Fruit fly (Drosophila melanogaster): ENCODE data around the gene CG31266.

The CG31266 gene

DNA sequence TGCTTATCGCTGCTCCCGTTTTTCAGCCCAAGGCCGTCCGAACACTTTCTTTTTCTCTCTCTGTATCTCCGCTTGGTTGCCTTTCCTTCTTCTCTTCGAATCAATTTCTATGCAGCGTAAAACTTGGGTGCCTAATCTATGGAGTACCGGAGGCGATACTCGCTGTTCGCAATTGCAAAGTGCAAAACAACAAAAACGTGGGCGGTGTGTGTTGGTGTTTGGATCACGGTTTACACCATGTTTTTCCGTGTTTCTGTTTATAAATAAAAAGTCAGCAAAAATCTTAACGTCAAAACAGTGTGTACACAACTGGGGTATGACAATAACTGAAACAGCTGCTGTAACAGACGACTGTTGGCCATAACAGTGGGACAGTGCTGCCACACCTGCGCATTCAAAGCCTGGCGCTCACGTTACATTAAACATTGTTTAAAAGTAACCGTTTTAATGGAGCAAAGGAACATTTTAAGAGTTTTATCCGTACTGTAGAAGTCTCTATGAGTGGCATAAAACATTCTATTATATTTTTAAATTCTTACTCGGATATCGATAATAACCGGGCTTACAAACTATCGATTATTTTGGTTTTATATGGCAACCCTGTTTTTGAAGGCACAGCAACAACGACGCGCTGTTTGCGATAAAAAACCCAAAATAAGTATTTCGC is 16.8 kb downstream of the CG31266 start, which contains the start of the genes m-cup and Det (continued):
- TF ChIP-seq Blimp-1 (GFP tag; optimal IDR thresholded peaks at IDR 0.05) (no peak), esg (GFP tag; conservative IDR thresholded peaks at IDR 0.05) (no peak), Side (GFP tag; optimal IDR thresholded peaks at IDR 0.05) (no peak), phol (tag; optimal IDR thresholded peaks at IDR 0.05) (peak; percentile 61), CG18262 (tag; optimal IDR thresholded peaks at IDR 0.05) (peak; percentile 3), Ptx1 (GFP tag; IDR thresholded peaks at IDR 0.05) (no peak), vnd (GFP tag; IDR thresholded peaks at IDR 0.05; ENCODE audit: partially characterized antibody) (peak; percentile 73), CG33213 (GFP tag; optimal IDR thresholded peaks at IDR 0.05) (no peak), dimm (GFP tag; IDR thresholded peaks at IDR 0.05) (no peak), Dip2 (GFP tag; IDR thresholded peaks at IDR 0.05) (no peak), Nf-YB (GFP tag; optimal IDR thresholded peaks at IDR 0.05) (no peak), CG2129 (GFP tag; IDR thresholded peaks at IDR 0.05; ENCODE audit: partially characterized antibody) (peak; percentile 58; the same call in 1 of the 2 replicates), CG3407 (GFP tag; optimal IDR thresholded peaks at IDR 0.05) (no peak), Bdp1 (GFP tag; optimal IDR thresholded peaks at IDR 0.05) (no peak), Doc2 (GFP tag; IDR thresholded peaks at IDR 0.05) (no peak), az2 (GFP tag; optimal IDR thresholded peaks at IDR 0.05) (no peak), CG31388 (GFP tag; optimal IDR thresholded peaks at IDR 0.05) (no peak), CG6175 (GFP tag; IDR thresholded peaks at IDR 0.05) (no peak), CG13287 (GFP tag; IDR thresholded peaks at IDR 0.05; ENCODE audit: partially characterized antibody) (peak; percentile 84), croc (GFP tag; conservative IDR thresholded peaks at IDR 0.05) (no peak), sim (GFP tag; IDR thresholded peaks at IDR 0.05) (no peak), Lhr (GFP tag; optimal IDR thresholded peaks at IDR 0.05) (peak; percentile 49), PHDP (tag; optimal IDR thresholded peaks at IDR 0.05) (no peak), gsb-n (tag; optimal IDR thresholded peaks at IDR 0.05) (no peak), otp (GFP tag; IDR thresholded peaks at IDR 0.05) (no peak), CG5180 (GFP tag; optimal IDR thresholded peaks at IDR 0.05) (no peak), TFAM (GFP tag; optimal IDR thresholded peaks at IDR 0.05) (no peak), crp (GFP tag; optimal IDR thresholded peaks at IDR 0.05) (peak; percentile 69 to 93), tio (GFP tag; optimal IDR thresholded peaks at IDR 0.05) (no peak), dati (GFP tag; IDR thresholded peaks at IDR 0.05) (no peak), E2f2 (GFP tag; IDR thresholded peaks at IDR 0.05) (peak; percentile 89), CG16779 (GFP tag; IDR thresholded peaks at IDR 0.05) (no peak), CG7357 (GFP tag; IDR thresholded peaks at IDR 0.05) (no peak), CG12071 (GFP tag; optimal IDR thresholded peaks at IDR 0.05) (no peak), CG43689 (GFP tag; IDR thresholded peaks at IDR 0.05) (no peak), BEAF-32 (GFP tag; optimal IDR thresholded peaks at IDR 0.05) (peak; percentile 86), amos (GFP tag; IDR thresholded peaks at IDR 0.05; ENCODE audit: partially characterized antibody) (peak; percentile 69), Rfx (GFP tag; IDR thresholded peaks at IDR 0.05) (no peak), CG10321 (GFP tag; IDR thresholded peaks at IDR 0.05) (no peak), jumu (GFP tag; optimal IDR thresholded peaks at IDR 0.05) (no peak), Dll (GFP tag; IDR thresholded peaks at IDR 0.05; ENCODE audit: partially characterized antibody) (peak; percentile 88), Doc3 (GFP tag; IDR thresholded peaks at IDR 0.05; ENCODE audit: partially characterized antibody) (peak; percentile 69), CG42726 (GFP tag; IDR thresholded peaks at IDR 0.05; ENCODE audit: partially characterized antibody) (no peak), CG10959 (GFP tag; IDR thresholded peaks at IDR 0.05) (no peak), CG7786 (GFP tag; optimal IDR thresholded peaks at IDR 0.05) (peak; percentile 5), Scr (GFP tag; IDR thresholded peaks at IDR 0.05; ENCODE audit: partially characterized antibody) (peak; percentile 82), CG12659 (GFP tag; optimal IDR thresholded peaks at IDR 0.05) (peak; percentile 26), CG8478 (optimal IDR thresholded peaks at IDR 0.05) (no peak), CG5953 (GFP tag; IDR thresholded peaks at IDR 0.05) (no peak), fru (optimal IDR thresholded peaks at IDR 0.05) (no peak)
